Worm (Caenorhabditis elegans) whole organism, L3 larva: ENCODE data around the gene F11D5.5.

Experiments used
- ceh-9 ChIP-seq: sonication (generic microtip); optimal IDR thresholded peaks from 2 replicates; lab custom pipeline; 2018; ENCODE audit warnings: missing biosample characterization, missing genetic modification characterization
- lin-39 ChIP-seq: fragments of 150-350 bp; optimal IDR thresholded peaks from 2 replicates; lab custom pipeline; 2018; ENCODE audit warnings: missing biosample characterization, missing genetic modification reagents, missing genetic modification characterization

DNA sequence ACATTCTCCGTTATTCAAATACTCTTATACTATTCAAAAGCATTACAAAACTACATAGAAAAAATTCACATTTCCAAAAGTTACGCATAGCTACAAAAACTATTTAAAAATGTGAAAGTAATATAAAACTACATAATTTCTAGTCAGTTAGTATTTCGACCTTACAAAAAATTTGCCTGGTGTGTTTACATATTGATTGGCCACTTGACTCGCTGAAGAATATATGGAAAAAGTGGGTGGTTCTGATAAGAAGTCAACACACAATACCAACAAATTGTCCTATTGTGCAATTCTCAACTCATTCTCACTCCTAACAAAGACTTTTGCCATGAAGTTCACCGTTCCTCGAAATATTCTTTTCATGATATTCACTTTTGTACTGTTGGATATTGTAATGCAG is 3.3 kb upstream of the F11D5.5 start, which contains the start of gene K09C4.1:
- TF ChIP-seq lin-39 (tag; lab: Kevin White, UChicago) (no peak), ceh-9 (tag; lab: Kevin White, UChicago) (no peak)
